Fruit fly (Drosophila melanogaster): ENCODE results near the gene zen.

Gene zen

dm6 chr3R:6759419-6759818, 5.4 kb upstream of the zen start, which contains the start of gene bcd (continued):
- TF ChIP-seq N (GFP tag; optimal IDR thresholded peaks at IDR 0.05) (no peak), foxo (GFP tag; optimal IDR thresholded peaks at IDR 0.05) (peak in 1 of 2 experiments; percentile 76), Myc (optimal IDR thresholded peaks at IDR 0.05) (peak; percentile 84), Abd-B (GFP tag; optimal IDR thresholded peaks at IDR 0.05) (no peak), CrebA (GFP tag; optimal IDR thresholded peaks at IDR 0.05; ENCODE audit: borderline replicate concordance) (no peak), CG9705 (GFP tag; optimal IDR thresholded peaks at IDR 0.05) (peak; percentile 16), CG32264 (GFP tag; optimal IDR thresholded peaks at IDR 0.05) (no peak), Mio (GFP tag; optimal IDR thresholded peaks at IDR 0.05) (no peak)

dm6 chr3R:6755454-6755853, 1.5 kb upstream of the zen start:
- TF ChIP-seq fru (GFP tag; optimal IDR thresholded peaks at IDR 0.05) (no peak), HLH106 (tag; optimal IDR thresholded peaks at IDR 0.05) (no peak), Jra (GFP tag; optimal IDR thresholded peaks at IDR 0.05) (no peak)

- TF ChIP-seq Mio (GFP tag; optimal IDR thresholded peaks at IDR 0.05) = no peak
Measured at dm6 chr3R:6751467-6752155, 2.4 kb downstream of the zen start.

dm6 chr3R:6747907-6748306, 6.1 kb downstream of the zen start, which contains the start of gene CG34297:
CG34297 (minus strand) TSS chr3R:6748007.
- TF ChIP-seq psq (GFP tag; optimal IDR thresholded peaks at IDR 0.05) (no peak), Hnf4 (GFP tag; optimal IDR thresholded peaks at IDR 0.05) (no peak), fru (GFP tag; optimal IDR thresholded peaks at IDR 0.05) (no peak), dmrt93B (GFP tag; optimal IDR thresholded peaks at IDR 0.05) (no peak), Hr78 (GFP tag; optimal IDR thresholded peaks at IDR 0.05) (no peak), CG9705 (GFP tag; optimal IDR thresholded peaks at IDR 0.05) (no peak), dl (GFP tag; optimal IDR thresholded peaks at IDR 0.05; ENCODE audit: insufficient read depth in 1 of 2, partially characterized antibody in 2 of 2) (no peak), Mio (GFP tag; optimal IDR thresholded peaks at IDR 0.05) (no peak), Dfd (GFP tag; optimal IDR thresholded peaks at IDR 0.05) (no peak), foxo (GFP tag; optimal IDR thresholded peaks at IDR 0.05) (no peak), Rel (GFP tag; optimal IDR thresholded peaks at IDR 0.05) (no peak), Rel (tag; optimal IDR thresholded peaks at IDR 0.05) (no peak), dsf (GFP tag; optimal IDR thresholded peaks at IDR 0.05; ENCODE audit: borderline replicate concordance) (no peak), rgr (GFP tag; optimal IDR thresholded peaks at IDR 0.05) (no peak), Sp1 (GFP tag; optimal IDR thresholded peaks at IDR 0.05) (no peak), sage (GFP tag; optimal IDR thresholded peaks at IDR 0.05) (no peak), lola (GFP tag; optimal IDR thresholded peaks at IDR 0.05) (no peak), jim (GFP tag; optimal IDR thresholded peaks at IDR 0.05) (no peak)

- TF ChIP-seq HLH106 (tag; optimal IDR thresholded peaks at IDR 0.05) (no peak), pan (optimal IDR thresholded peaks at IDR 0.05) (no peak), Myc (optimal IDR thresholded peaks at IDR 0.05) (no peak), Hr83 (GFP tag; optimal IDR thresholded peaks at IDR 0.05; ENCODE audit: poor library complexity, severe bottlenecking) (no peak), CrebA (GFP tag; optimal IDR thresholded peaks at IDR 0.05; ENCODE audit: borderline replicate concordance) (no peak), ey (GFP tag; optimal IDR thresholded peaks at IDR 0.05) (no peak), psq (GFP tag; optimal IDR thresholded peaks at IDR 0.05) (no peak), woc (GFP tag; optimal IDR thresholded peaks at IDR 0.05) (no peak), h (GFP tag; optimal IDR thresholded peaks at IDR 0.05) (no peak), rgr (GFP tag; optimal IDR thresholded peaks at IDR 0.05) (no peak), GATAd (GFP tag; optimal IDR thresholded peaks at IDR 0.05) (no peak), N (GFP tag; optimal IDR thresholded peaks at IDR 0.05) (no peak), lola (GFP tag; optimal IDR thresholded peaks at IDR 0.05) (no peak)
Measured at dm6 chr3R:6746212-6746611, 7.8 kb downstream of the zen start.

- TF ChIP-seq tai (GFP tag; optimal IDR thresholded peaks at IDR 0.05) = no peak
- no peak for TF ChIP-seq CrebA (GFP tag; optimal IDR thresholded peaks at IDR 0.05; ENCODE audit: borderline replicate concordance)
- TF ChIP-seq Sp1 (GFP tag; optimal IDR thresholded peaks at IDR 0.05) = no peak
- no peak for TF ChIP-seq Jra (GFP tag; optimal IDR thresholded peaks at IDR 0.05)
- TF ChIP-seq CG9705 (GFP tag; optimal IDR thresholded peaks at IDR 0.05) = no peak
Measured at dm6 chr3R:6744036-6744435, 10.0 kb downstream of the zen start, which contains the start of gene zen2. zen2 (minus strand) TSS chr3R:6744136.
